Worm (Caenorhabditis elegans) whole organism, L1 larva: ENCODE results near the gene F40F9.3.
A peak's percentile ranks its signal among the peaks of the same experiment; 100 is the strongest.

Experiments
- C16A3.4 ChIP-seq: fragments of 150-350 bp; optimal IDR thresholded peaks from 2 replicates; lab custom pipeline; 2014; ENCODE audit warnings: missing biosample characterization, missing genetic modification characterization
- alr-1 ChIP-seq: fragments of 200-800 bp; sonication (Bioruptor generic); optimal IDR thresholded peaks from 2 replicates; lab custom pipeline; 2018; ENCODE audit warnings: borderline replicate concordance, mild to moderate bottlenecking, missing genetic modification characterization, missing compliant biosample characterization
- ama-1 ChIP-seq: fragments of 150-350 bp; optimal IDR thresholded peaks from 2 replicates; lab custom pipeline; 2014
- blmp-1 ChIP-seq: fragments of 150-350 bp; optimal IDR thresholded peaks from 2 replicates; lab custom pipeline; 2014; ENCODE audit warnings: missing biosample characterization, missing genetic modification characterization
- ceh-8 ChIP-seq: fragments of 200-800 bp; sonication (Bioruptor generic); optimal IDR thresholded peaks from 2 replicates; lab custom pipeline; 2018; ENCODE audit warnings: mild to moderate bottlenecking, missing genetic modification characterization, moderate library complexity, missing compliant biosample characterization
- ceh-82 ChIP-seq, 3 experiments: fragments of 150-350 bp in 1 of 3; sonication (generic microtip) in 2 of 3; optimal IDR thresholded peaks; 2 replicates each; lab custom pipeline; 2014 to 2017; ENCODE audit warnings: missing biosample characterization in 3 of 3, missing genetic modification characterization in 3 of 3
- dpl-1 ChIP-seq, 3 experiments: fragments of 150-350 bp in 2 of 3; sonication (generic microtip) in 1 of 3; optimal IDR thresholded peaks; 2 replicates each; lab custom pipeline; 2014 to 2017; ENCODE audit warnings: missing biosample characterization in 3 of 3, missing genetic modification characterization in 3 of 3, missing genetic modification reagents in 3 of 3
- efl-1 ChIP-seq, 4 experiments: fragments of 150-350 bp; optimal IDR thresholded peaks in 3 of 4; peaks in 1 of 4; 1 replicate in 1 of 4; 2 replicates in 3 of 4; lab custom pipeline; 2014; ENCODE audit warnings: missing biosample characterization in 2 of 4, missing genetic modification characterization in 2 of 4, missing genetic modification reagents in 2 of 4
- egl-27 ChIP-seq, 2 experiments: fragments of 150-350 bp in 1 of 2; sonication (generic microtip); optimal IDR thresholded peaks; 3 replicates each; lab custom pipeline; 2017 to 2018; ENCODE audit warnings: missing biosample characterization in 2 of 2, missing genetic modification characterization in 2 of 2, missing genetic modification reagents in 2 of 2
- elt-2 ChIP-seq: sonication (generic microtip); optimal IDR thresholded peaks from 2 replicates; lab custom pipeline; 2016; ENCODE audit warnings: missing genetic modification characterization, mild to moderate bottlenecking, inconsistent platforms, missing compliant biosample characterization, missing genetic modification reagents
- elt-3 ChIP-seq, 6 experiments: fragments of 150-350 bp in 1 of 6; sonication (generic microtip); optimal IDR thresholded peaks; 2 replicates each; lab custom pipeline; 2017 to 2018; ENCODE audit warnings: missing biosample characterization in 6 of 6, missing genetic modification characterization in 6 of 6, inconsistent platforms in 1 of 6
- fos-1 ChIP-seq: fragments of 150-350 bp; optimal IDR thresholded peaks from 2 replicates; lab custom pipeline; 2014; ENCODE audit warnings: missing biosample characterization, missing genetic modification characterization
- irx-1 ChIP-seq: sonication (generic microtip); optimal IDR thresholded peaks from 2 replicates; lab custom pipeline; 2016; ENCODE audit warnings: missing genetic modification characterization, missing compliant biosample characterization
- jun-1 ChIP-seq: fragments of 150-350 bp; optimal IDR thresholded peaks from 2 replicates; lab custom pipeline; 2014; ENCODE audit warnings: missing biosample characterization, missing genetic modification reagents, missing genetic modification characterization
- lin-13 ChIP-seq: fragments of 150-350 bp; optimal IDR thresholded peaks from 2 replicates; lab custom pipeline; 2014; ENCODE audit warnings: missing biosample characterization, missing genetic modification reagents, missing genetic modification characterization
- lin-14 ChIP-seq: fragments of 200-800 bp; sonication (Bioruptor generic); optimal IDR thresholded peaks from 2 replicates; lab custom pipeline; 2018; ENCODE audit warnings: mild to moderate bottlenecking, missing genetic modification characterization, moderate library complexity, missing compliant biosample characterization
- lin-15B ChIP-seq: fragments of 150-350 bp; sonication (generic microtip); optimal IDR thresholded peaks from 3 replicates; lab custom pipeline; 2014; ENCODE audit warnings: missing biosample characterization, missing genetic modification characterization
- lin-35 ChIP-seq, 2 experiments: fragments of 150-350 bp; optimal IDR thresholded peaks; 2 replicates each; lab custom pipeline; 2014; ENCODE audit warnings: missing biosample characterization in 2 of 2, missing genetic modification characterization in 2 of 2, missing genetic modification reagents in 2 of 2
- lsy-2 ChIP-seq, 2 experiments: fragments of 150-350 bp; optimal IDR thresholded peaks; 2 replicates each; lab custom pipeline; 2014; ENCODE audit warnings: missing biosample characterization in 2 of 2, missing genetic modification characterization in 2 of 2
- mdl-1 ChIP-seq, 2 experiments: fragments of 150-350 bp; optimal IDR thresholded peaks; 2 replicates each; lab custom pipeline; 2014 to 2017; ENCODE audit warnings: missing biosample characterization in 2 of 2, missing genetic modification characterization in 2 of 2, inconsistent platforms in 1 of 2
- mep-1 ChIP-seq: fragments of 150-350 bp; optimal IDR thresholded peaks from 2 replicates; lab custom pipeline; 2014; ENCODE audit warnings: missing biosample characterization, missing genetic modification characterization
- nhr-19 ChIP-seq: fragments of 200-800 bp; sonication (Bioruptor generic); conservative IDR thresholded peaks from 2 replicates; pipeline ENCODE4 v1.3.6; 2022; ENCODE audit warnings: missing genetic modification characterization, missing compliant biosample characterization
- nhr-20 ChIP-seq: sonication (generic microtip); optimal IDR thresholded peaks from 2 replicates; lab custom pipeline; 2016; ENCODE audit warnings: mild to moderate bottlenecking, missing genetic modification characterization, missing compliant biosample characterization
- nhr-47 ChIP-seq: sonication (generic microtip); optimal IDR thresholded peaks from 2 replicates; lab custom pipeline; 2016; ENCODE audit warnings: mild to moderate bottlenecking, missing genetic modification characterization, moderate library complexity, missing compliant biosample characterization
- nhr-71 ChIP-seq: sonication (generic microtip); optimal IDR thresholded peaks from 2 replicates; lab custom pipeline; 2016; ENCODE audit warnings: mild to moderate bottlenecking, missing genetic modification characterization, moderate library complexity, missing compliant biosample characterization
- nhr-77 ChIP-seq: fragments of 150-350 bp; optimal IDR thresholded peaks from 2 replicates; lab custom pipeline; 2014; ENCODE audit warnings: missing biosample characterization, missing genetic modification characterization
- nhr-84 ChIP-seq: sonication (generic microtip); optimal IDR thresholded peaks from 2 replicates; lab custom pipeline; 2017; ENCODE audit warnings: missing biosample characterization, missing genetic modification characterization
- nhr-85 ChIP-seq: sonication (generic microtip); peaks from one replicate; lab custom pipeline; 2016; ENCODE audit warnings: missing genetic modification characterization, inconsistent platforms, missing compliant biosample characterization
- nhr-90 ChIP-seq: sonication (generic microtip); optimal IDR thresholded peaks from 2 replicates; lab custom pipeline; 2016; ENCODE audit warnings: mild to moderate bottlenecking, missing genetic modification characterization, missing compliant biosample characterization; ENCODE audit not compliant: poor library complexity
- pax-3 ChIP-seq: fragments of 200-800 bp; sonication (Bioruptor generic); optimal IDR thresholded peaks from 2 replicates; lab custom pipeline; 2018; ENCODE audit warnings: mild to moderate bottlenecking, missing genetic modification characterization, moderate library complexity, missing compliant biosample characterization
- rnt-1 ChIP-seq: sonication (generic microtip); optimal IDR thresholded peaks from 2 replicates; lab custom pipeline; 2016; ENCODE audit warnings: mild to moderate bottlenecking, missing genetic modification characterization, moderate library complexity, missing compliant biosample characterization
- skn-1 ChIP-seq: fragments of 150-350 bp; optimal IDR thresholded peaks from 2 replicates; lab custom pipeline; 2014; ENCODE audit warnings: missing biosample characterization, missing genetic modification characterization
- snpc-4 ChIP-seq: fragments of 150-350 bp; optimal IDR thresholded peaks from 2 replicates; lab custom pipeline; 2014; ENCODE audit warnings: missing biosample characterization, missing genetic modification characterization
- snu-23 ChIP-seq: sonication (generic microtip); optimal IDR thresholded peaks from 2 replicates; lab custom pipeline; 2016; ENCODE audit warnings: missing genetic modification characterization, missing compliant biosample characterization
- swsn-7 ChIP-seq: sonication (generic microtip); optimal IDR thresholded peaks from 2 replicates; lab custom pipeline; 2016; ENCODE audit warnings: missing genetic modification characterization, missing compliant biosample characterization
- unc-62 ChIP-seq: fragments of 150-350 bp; optimal IDR thresholded peaks from 2 replicates; lab custom pipeline; 2014; ENCODE audit warnings: missing biosample characterization, missing genetic modification reagents, missing genetic modification characterization
- unc-86 ChIP-seq: sonication (generic microtip); optimal IDR thresholded peaks from 2 replicates; lab custom pipeline; 2016; ENCODE audit warnings: missing genetic modification characterization, missing compliant biosample characterization
- xbp-1 ChIP-seq: sonication (generic microtip); optimal IDR thresholded peaks from 2 replicates; lab custom pipeline; 2016; ENCODE audit warnings: missing genetic modification characterization, missing compliant biosample characterization
- zip-4 ChIP-seq: fragments of 200-800 bp; sonication (Bioruptor generic); optimal IDR thresholded peaks from 2 replicates; lab custom pipeline; 2018; ENCODE audit warnings: mild to moderate bottlenecking, missing genetic modification characterization, moderate library complexity, missing compliant biosample characterization
- ztf-11 ChIP-seq, 2 experiments: sonication (generic microtip); optimal IDR thresholded peaks; 2 replicates each; lab custom pipeline; 2016 to 2017; ENCODE audit warnings: missing genetic modification characterization in 2 of 2, missing biosample characterization in 1 of 2, missing compliant biosample characterization in 1 of 2
- ztf-4 ChIP-seq: fragments of 150-350 bp; optimal IDR thresholded peaks from 2 replicates; lab custom pipeline; 2014; ENCODE audit warnings: missing biosample characterization, missing genetic modification characterization

The F40F9.3 gene

ce11 chrV:9729462-9730162 lies 14.6 kb downstream of the F40F9.3 start, which contains the start of the genes aagr-3 and drap-1:
TSS of gene aagr-3 (minus strand) at chrV:9729512.
TSS of gene drap-1 (plus strand) at chrV:9730106.
- TF ChIP-seq unc-62 (GFP tag; lab: Kevin White, UChicago) (no peak), lin-14 (peak; percentile 58), alr-1 (tag; lab: Kevin White, UChicago) (no peak), ztf-11 (tag; optimal IDR thresholded peaks at IDR 0.05; lab: Kevin White, UChicago) (no peak), snu-23 (peak; percentile 51), dpl-1 (GFP tag; optimal IDR thresholded peaks at IDR 0.05; lab: Kevin White, UChicago) (peak; percentile 52 to 84 (median 75)), ceh-8 (GFP tag; lab: Kevin White, UChicago) (no peak), mdl-1 (tag; optimal IDR thresholded peaks at IDR 0.05; lab: Kevin White, UChicago) (peak in 1 of 2 experiments; percentile 42), mep-1 (tag; lab: Kevin White, UChicago) (peak; percentile 54), jun-1 (peak; percentile 3), ama-1 (peak; percentile 37), nhr-77 (tag; lab: Kevin White, UChicago) (peak; percentile 19), lin-35 (GFP tag; optimal IDR thresholded peaks at IDR 0.05; lab: Kevin White, UChicago) (peak; percentile 79 to 89), nhr-47 (tag; lab: Kevin White, UChicago) (peak; percentile 20), skn-1 (tag; lab: Kevin White, UChicago) (peak; percentile 12), nhr-84 (tag; lab: Kevin White, UChicago) (no peak), elt-3 (tag; optimal IDR thresholded peaks at IDR 0.05; lab: Kevin White, UChicago) (peak in 1 of 6 experiments; percentile 65), lsy-2 (tag; optimal IDR thresholded peaks at IDR 0.05; lab: Kevin White, UChicago) (peak; percentile 51 to 88), pax-3 (tag; lab: Kevin White, UChicago) (no peak), lin-13 (GFP tag; lab: Kevin White, UChicago) (peak; percentile 39), irx-1 (no peak), xbp-1 (peak; percentile 99), lin-15B (tag; lab: Kevin White, UChicago) (peak; percentile 56), nhr-90 (peak; percentile 50), elt-2 (peak; percentile 11), nhr-85 (tag; lab: Kevin White, UChicago) (peak; percentile 52), rnt-1 (tag; lab: Kevin White, UChicago) (peak; percentile 12), C16A3.4 (peak; percentile 76), nhr-20 (tag; lab: Kevin White, UChicago) (peak; percentile 48), ztf-4 (tag; lab: Kevin White, UChicago) (peak; percentile 12), blmp-1 (peak; percentile 67), ceh-82 (tag; optimal IDR thresholded peaks at IDR 0.05; lab: Kevin White, UChicago) (peak in 1 of 3 experiments; percentile 31), snpc-4 (tag; lab: Kevin White, UChicago) (no peak), egl-27 (tag; optimal IDR thresholded peaks at IDR 0.05; lab: Kevin White, UChicago) (no peak), swsn-7 (tag; lab: Kevin White, UChicago) (peak; percentile 36), fos-1 (tag; lab: Kevin White, UChicago) (peak; percentile 36), efl-1 (optimal IDR thresholded peaks at IDR 0.05; lab: Kevin White, UChicago) (peak; percentile 21 to 71), efl-1 (GFP tag; optimal IDR thresholded peaks at IDR 0.05 in 1 of 2; lab: Kevin White, UChicago) (peak; percentile 80 to 97), nhr-19 (GFP tag; lab: Robert Waterston, UW) (peak; percentile 40), unc-86 (no peak), nhr-71 (tag; lab: Kevin White, UChicago) (peak; percentile 63), zip-4 (no peak)
